Worm (Caenorhabditis elegans) whole organism, L2 larva: ENCODE measurements around the gene vit-5.

ENCODE experiments used
- ceh-82 ChIP-seq: fragments of 150-350 bp; optimal IDR thresholded peaks from 2 replicates; lab custom pipeline; 2014; ENCODE audit warnings: missing biosample characterization, missing genetic modification characterization
- nhr-77 ChIP-seq: fragments of 150-350 bp; optimal IDR thresholded peaks from 2 replicates; lab custom pipeline; 2014; ENCODE audit warnings: missing biosample characterization, missing genetic modification characterization

ce11 chrX:3443526-3443925 lies 40.3 kb downstream of the vit-5 start, which contains the start of gene ZK813.2:
- TF ChIP-seq ceh-82 (tag; lab: Kevin White, UChicago) (no peak), nhr-77 (tag; lab: Kevin White, UChicago) (no peak)
